Fruit fly (Drosophila melanogaster) whole organism, embryonic: Measurements from ENCODE around the gene CG14383.

Source experiments
- CG10431 ChIP-seq: fragments of 200-800 bp; sonication (Bioruptor generic); optimal IDR thresholded peaks from 3 replicates; lab custom pipeline; 2018; ENCODE audit warnings: missing biosample characterization, mild to moderate bottlenecking, missing genetic modification characterization
- CG12155 ChIP-seq: fragments of 200-800 bp; sonication (Bioruptor generic); optimal IDR thresholded peaks from 3 replicates; lab custom pipeline; 2016; ENCODE audit warnings: missing biosample characterization, missing genetic modification characterization
- CG13287 ChIP-seq: fragments of 200-800 bp; sonication (Bioruptor generic); IDR thresholded peaks from 2 replicates; pipeline ENCODE4 v1.3.6; 2022; ENCODE audit warnings: missing biosample characterization, missing genetic modification characterization; ENCODE audit not compliant: partially characterized antibody
- CG13296 ChIP-seq: fragments of 200-800 bp; sonication (Bioruptor generic); optimal IDR thresholded peaks from 3 replicates; lab custom pipeline; 2018; ENCODE audit warnings: missing biosample characterization, mild to moderate bottlenecking, missing genetic modification characterization
- CG1602 ChIP-seq: fragments of 200-800 bp; sonication (Bioruptor generic); optimal IDR thresholded peaks from 3 replicates; lab custom pipeline; 2016; ENCODE audit warnings: missing biosample characterization, missing genetic modification characterization
- CG18262 ChIP-seq: fragments of 200-800 bp; optimal IDR thresholded peaks from 3 replicates; lab custom pipeline; 2019; ENCODE audit warnings: missing biosample characterization, mild to moderate bottlenecking, missing genetic modification characterization, moderate library complexity
- CG18476 ChIP-seq: fragments of 200-800 bp; sonication (Bioruptor generic); optimal IDR thresholded peaks from 2 replicates; lab custom pipeline; 2016; ENCODE audit warnings: missing biosample characterization, mild to moderate bottlenecking, missing genetic modification characterization
- CG2202 ChIP-seq: fragments of 200-800 bp; sonication (Bioruptor generic); optimal IDR thresholded peaks from 2 replicates; lab custom pipeline; 2018; ENCODE audit warnings: missing biosample characterization, mild to moderate bottlenecking, missing genetic modification characterization
- CG2889 ChIP-seq: fragments of 200-800 bp; sonication (Bioruptor generic); IDR thresholded peaks from 3 replicates; pipeline ENCODE4 v1.3.6; 2022; ENCODE audit warnings: missing biosample characterization, missing genetic modification characterization
- CG33213 ChIP-seq: fragments of 200-800 bp; sonication (Bioruptor generic); optimal IDR thresholded peaks from 3 replicates; lab custom pipeline; 2016; ENCODE audit warnings: missing biosample characterization, missing genetic modification characterization
- CG4707 ChIP-seq: fragments of 200-800 bp; sonication (Bioruptor generic); optimal IDR thresholded peaks from 2 replicates; lab custom pipeline; 2018; ENCODE audit warnings: missing biosample characterization, mild to moderate bottlenecking, missing genetic modification characterization, moderate library complexity
- CG4820 ChIP-seq: fragments of 200-800 bp; sonication (Bioruptor generic); optimal IDR thresholded peaks from 3 replicates; lab custom pipeline; 2016; ENCODE audit warnings: missing biosample characterization, missing genetic modification characterization
- CG6272 ChIP-seq: fragments of 200-800 bp; sonication (Bioruptor generic); IDR thresholded peaks from 2 replicates; pipeline ENCODE4 v1.3.6; 2022; ENCODE audit warnings: missing biosample characterization, missing genetic modification characterization
- CG9215 ChIP-seq: fragments of 200-800 bp; sonication (Bioruptor generic); IDR thresholded peaks from 2 replicates; pipeline ENCODE4 v1.3.6; 2022; ENCODE audit warnings: missing biosample characterization, missing genetic modification characterization
- CG9727 ChIP-seq: fragments of 200-800 bp; sonication (Bioruptor generic); optimal IDR thresholded peaks from 3 replicates; lab custom pipeline; 2017; ENCODE audit warnings: missing biosample characterization, mild to moderate bottlenecking, missing genetic modification characterization
- Dll ChIP-seq: fragments of 200-800 bp; sonication (Bioruptor generic); IDR thresholded peaks from 4 replicates; pipeline ENCODE4 v1.3.6; 2022; ENCODE audit warnings: missing biosample characterization, missing genetic modification characterization; ENCODE audit not compliant: partially characterized antibody
- E2f1 ChIP-seq: fragments of 200-800 bp; sonication (Bioruptor generic); IDR thresholded peaks from 2 replicates; pipeline ENCODE4 v1.3.6; 2022; ENCODE audit warnings: missing biosample characterization, missing genetic modification characterization
- ERR ChIP-seq: fragments of 200-800 bp; sonication (Bioruptor generic); optimal IDR thresholded peaks from 2 replicates; lab custom pipeline; 2016; ENCODE audit warnings: missing biosample characterization, missing genetic modification characterization
- Elba2 ChIP-seq: fragments of 200-800 bp; sonication (Bioruptor generic); optimal IDR thresholded peaks from 3 replicates; lab custom pipeline; 2016; ENCODE audit warnings: missing biosample characterization, missing genetic modification characterization
- Ets65A ChIP-seq: fragments of 200-800 bp; sonication (Bioruptor generic); peaks from one replicate; lab custom pipeline; 2016; ENCODE audit warnings: missing biosample characterization, missing genetic modification characterization
- Gsc ChIP-seq: fragments of 200-800 bp; sonication (Bioruptor generic); IDR thresholded peaks from 2 replicates; pipeline ENCODE4 v1.3.6; 2022; ENCODE audit warnings: missing biosample characterization, missing genetic modification characterization
- Hr3 ChIP-seq: fragments of 200-800 bp; sonication (Bioruptor generic); optimal IDR thresholded peaks from 3 replicates; lab custom pipeline; 2016; ENCODE audit warnings: missing biosample characterization, missing genetic modification characterization
- MESR4 ChIP-seq: fragments of 200-800 bp; sonication (Bioruptor generic); optimal IDR thresholded peaks from 2 replicates; lab custom pipeline; 2018; ENCODE audit warnings: missing biosample characterization, mild to moderate bottlenecking, missing genetic modification characterization, moderate library complexity
- Opbp ChIP-seq: fragments of 200-800 bp; sonication (Bioruptor generic); IDR thresholded peaks from 3 replicates; pipeline ENCODE4 v1.3.6; 2022; ENCODE audit warnings: missing biosample characterization, missing genetic modification characterization; ENCODE audit not compliant: partially characterized antibody
- Side ChIP-seq: fragments of 200-800 bp; sonication (Bioruptor generic); optimal IDR thresholded peaks from 2 replicates; lab custom pipeline; 2016; ENCODE audit warnings: missing biosample characterization, missing genetic modification characterization
- Sox100B ChIP-seq: fragments of 200-800 bp; sonication (Bioruptor generic); optimal IDR thresholded peaks from 3 replicates; lab custom pipeline; 2018; ENCODE audit warnings: missing biosample characterization, mild to moderate bottlenecking, missing genetic modification characterization
- Tbp ChIP-seq: fragments of >200 bp; optimal IDR thresholded peaks from 2 replicates; lab custom pipeline; 2018; ENCODE audit warnings: missing biosample characterization, missing genetic modification characterization
- ab ChIP-seq: fragments of 200-800 bp; sonication (Bioruptor generic); optimal IDR thresholded peaks from 2 replicates; lab custom pipeline; 2016; ENCODE audit warnings: missing biosample characterization, missing genetic modification characterization
- ap ChIP-seq: fragments of 200-800 bp; sonication (Bioruptor generic); IDR thresholded peaks from 2 replicates; pipeline ENCODE4 v1.3.6; 2022; ENCODE audit warnings: missing biosample characterization, missing genetic modification characterization
- cas ChIP-seq: fragments of 200-800 bp; sonication (Bioruptor generic); IDR thresholded peaks from 2 replicates; pipeline ENCODE4 v1.3.6; 2022; ENCODE audit warnings: missing biosample characterization, missing genetic modification characterization
- cato ChIP-seq: fragments of 200-800 bp; sonication (Bioruptor generic); optimal IDR thresholded peaks from 2 replicates; lab custom pipeline; 2016; ENCODE audit warnings: missing biosample characterization, missing genetic modification characterization, borderline replicate concordance
- caup ChIP-seq: fragments of 200-800 bp; sonication (Bioruptor generic); optimal IDR thresholded peaks from 3 replicates; lab custom pipeline; 2017; ENCODE audit warnings: missing biosample characterization, mild to moderate bottlenecking, missing genetic modification characterization, moderate library complexity; ENCODE audit not compliant: severe bottlenecking
- ci ChIP-seq: fragments of 200-800 bp; sonication (Bioruptor generic); IDR thresholded peaks from 3 replicates; pipeline ENCODE4 v1.3.6; 2022; ENCODE audit warnings: missing biosample characterization, missing genetic modification characterization
- dmrt99B ChIP-seq: fragments of 200-800 bp; sonication (Bioruptor generic); optimal IDR thresholded peaks from 2 replicates; lab custom pipeline; 2018; ENCODE audit warnings: missing biosample characterization, mild to moderate bottlenecking, missing genetic modification characterization, moderate library complexity
- exex ChIP-seq: fragments of 200-800 bp; sonication (Bioruptor generic); optimal IDR thresholded peaks from 4 replicates; lab custom pipeline; 2018; ENCODE audit warnings: missing biosample characterization, mild to moderate bottlenecking, missing genetic modification characterization, moderate library complexity
- grn ChIP-seq: fragments of 200-800 bp; sonication (Bioruptor generic); optimal IDR thresholded peaks from 3 replicates; lab custom pipeline; 2017; ENCODE audit warnings: missing biosample characterization, missing genetic modification characterization
- inv ChIP-seq: fragments of 200-800 bp; sonication (Bioruptor generic); IDR thresholded peaks from 2 replicates; pipeline ENCODE4 v1.3.6; 2022; ENCODE audit warnings: missing biosample characterization, missing genetic modification characterization; ENCODE audit not compliant: partially characterized antibody
- ken ChIP-seq: fragments of 200-800 bp; sonication (Bioruptor generic); IDR thresholded peaks from 3 replicates; pipeline ENCODE4 v1.3.6; 2022; ENCODE audit warnings: missing biosample characterization, missing genetic modification characterization
- p53 ChIP-seq: fragments of 200-800 bp; sonication (Bioruptor generic); optimal IDR thresholded peaks from 2 replicates; lab custom pipeline; 2016; ENCODE audit warnings: missing biosample characterization, missing genetic modification characterization
- pan ChIP-seq, 4 experiments: fragments of >200 bp in 3 of 4; fragments of 200-800 bp in 1 of 4; sonication (Bioruptor generic) in 1 of 4; optimal IDR thresholded peaks in 3 of 4; IDR thresholded peaks in 1 of 4; 2 replicates each; pipeline versions ENCODE4 v1.3.6 to Lab custom; 2017 to 2022; ENCODE audit warnings: missing biosample characterization in 2 of 4, missing genetic modification characterization in 2 of 4, mixed read lengths in 1 of 4
- pnt ChIP-seq: fragments of 200-800 bp; sonication (Bioruptor generic); optimal IDR thresholded peaks from 3 replicates; lab custom pipeline; 2016; ENCODE audit warnings: missing biosample characterization, missing genetic modification characterization
- ro ChIP-seq: fragments of 200-800 bp; sonication (Bioruptor generic); IDR thresholded peaks from 2 replicates; pipeline ENCODE4 v1.3.6; 2022; ENCODE audit warnings: missing biosample characterization, missing genetic modification characterization
- row ChIP-seq: fragments of 200-800 bp; sonication (Bioruptor generic); IDR thresholded peaks from 3 replicates; pipeline ENCODE4 v1.3.6; 2022; ENCODE audit warnings: missing biosample characterization, missing genetic modification characterization
- schlank ChIP-seq: fragments of 200-800 bp; sonication (Bioruptor generic); optimal IDR thresholded peaks from 2 replicates; lab custom pipeline; 2018; ENCODE audit warnings: missing biosample characterization, mild to moderate bottlenecking, missing genetic modification characterization
- tin ChIP-seq: fragments of 200-800 bp; sonication (Bioruptor generic); optimal IDR thresholded peaks from 3 replicates; lab custom pipeline; 2016; ENCODE audit warnings: missing biosample characterization, missing genetic modification characterization
- ttk ChIP-seq: fragments of 200-800 bp; sonication (Bioruptor generic); IDR thresholded peaks from 2 replicates; pipeline ENCODE4 v2.1.2; 2022; ENCODE audit warnings: missing biosample characterization, missing genetic modification characterization
- vnd ChIP-seq: fragments of 200-800 bp; sonication (Bioruptor generic); IDR thresholded peaks from 3 replicates; pipeline ENCODE4 v1.3.6; 2022; ENCODE audit warnings: missing biosample characterization, missing genetic modification characterization; ENCODE audit not compliant: partially characterized antibody
- wek ChIP-seq: fragments of 200-800 bp; sonication (Bioruptor generic); optimal IDR thresholded peaks from 3 replicates; lab custom pipeline; 2018; ENCODE audit warnings: missing biosample characterization, mild to moderate bottlenecking, missing genetic modification characterization, moderate library complexity

CG14383 gene

dm6 chr3R:12998234-12998591 is 9.9 kb upstream of the CG14383 start (continued):
- TF ChIP-seq MESR4 (GFP tag; lab: Kevin White, UChicago) (peak; percentile 4), Opbp (0 out of 3 replicates have a peak, but pooled peaks have one; percentile 1), row (GFP tag; lab: Robert Waterston, UW) (no peak), pan (optimal IDR thresholded peaks at IDR 0.05; lab: Kevin White, UChicago) (no peak), pan (GFP tag; optimal IDR thresholded peaks at IDR 0.05 in 1 of 2, IDR thresholded peaks at IDR 0.05 in 1 of 2) (no peak)
- TF ChIP-seq, all 482 proteins: peak for 7

dm6 chr3R:12997550-12998233 is 9.4 kb upstream of the CG14383 start, which contains the start of the genes CG17327, CG44194 and CG7518:
Gene CG17327 (minus strand): TSS chr3R:12997726.
Gene CG44194 (minus strand): TSS chr3R:12997726.
Gene CG7518 (plus strand): TSS chr3R:12998089.
- TF ChIP-seq CG4820 (GFP tag; lab: Kevin White, UChicago) (no peak), ro (GFP tag; lab: Robert Waterston, UW) (no peak), cas (no peak), ap (GFP tag; lab: Robert Waterston, UW) (no peak), Dll (GFP tag; lab: Robert Waterston, UW) (peak; percentile 38; the same call in 1 of the 4 replicates), CG10431 (GFP tag; lab: Kevin White, UChicago) (no peak), CG1602 (GFP tag; lab: Kevin White, UChicago) (peak; percentile 11), ttk (GFP tag; lab: Robert Waterston, UW) (no peak), CG4707 (GFP tag; lab: Kevin White, UChicago) (no peak), CG6272 (GFP tag; lab: Robert Waterston, UW) (no peak; the same call in 1 of the 2 replicates), wek (GFP tag; lab: Kevin White, UChicago) (no peak), exex (tag; lab: Kevin White, UChicago) (no peak), inv (GFP tag; lab: Robert Waterston, UW) (no peak), CG2202 (no peak), Elba2 (GFP tag; lab: Kevin White, UChicago) (no peak), CG33213 (GFP tag; lab: Kevin White, UChicago) (no peak), ci (GFP tag; lab: Robert Waterston, UW) (no peak), CG18262 (tag; lab: Kevin White, UChicago) (no peak), CG13287 (peak; percentile 32), CG9215 (GFP tag; lab: Robert Waterston, UW) (no peak), ERR (GFP tag; lab: Kevin White, UChicago) (no peak), CG9727 (GFP tag; lab: Kevin White, UChicago) (peak; percentile 32), MESR4 (GFP tag; lab: Kevin White, UChicago) (peak; percentile 77), Sox100B (GFP tag; lab: Kevin White, UChicago) (no peak), tin (GFP tag; lab: Kevin White, UChicago) (peak; percentile 18), Tbp (GFP tag; lab: Kevin White, UChicago) (no peak), Ets65A (GFP tag; lab: Kevin White, UChicago) (no peak), Hr3 (GFP tag; lab: Kevin White, UChicago) (peak; percentile 53), grn (GFP tag; lab: Kevin White, UChicago) (no peak), CG2889 (GFP tag; lab: Robert Waterston, UW) (no peak), vnd (GFP tag; lab: Robert Waterston, UW) (no peak), Side (GFP tag; lab: Kevin White, UChicago) (no peak), E2f1 (no peak), pnt (GFP tag; lab: Kevin White, UChicago) (no peak), cato (GFP tag; lab: Kevin White, UChicago) (peak; percentile 7), ken (no peak), CG18476 (GFP tag; lab: Kevin White, UChicago) (peak; percentile 6), ab (GFP tag; lab: Kevin White, UChicago) (no peak), Gsc (GFP tag; lab: Robert Waterston, UW) (no peak), caup (GFP tag; lab: Kevin White, UChicago) (no peak), p53 (GFP tag; lab: Kevin White, UChicago) (no peak), CG13296 (GFP tag; lab: Kevin White, UChicago) (no peak), CG12155 (GFP tag; lab: Kevin White, UChicago) (peak; percentile 99), schlank (tag; lab: Kevin White, UChicago) (no peak), dmrt99B (tag; lab: Kevin White, UChicago) (no peak)
